Worm (Caenorhabditis elegans): ENCODE results near the gene sluh-7.
A peak's percentile ranks its signal among the peaks of the same experiment; 100 is the strongest.

sluh-7 gene

DNA sequence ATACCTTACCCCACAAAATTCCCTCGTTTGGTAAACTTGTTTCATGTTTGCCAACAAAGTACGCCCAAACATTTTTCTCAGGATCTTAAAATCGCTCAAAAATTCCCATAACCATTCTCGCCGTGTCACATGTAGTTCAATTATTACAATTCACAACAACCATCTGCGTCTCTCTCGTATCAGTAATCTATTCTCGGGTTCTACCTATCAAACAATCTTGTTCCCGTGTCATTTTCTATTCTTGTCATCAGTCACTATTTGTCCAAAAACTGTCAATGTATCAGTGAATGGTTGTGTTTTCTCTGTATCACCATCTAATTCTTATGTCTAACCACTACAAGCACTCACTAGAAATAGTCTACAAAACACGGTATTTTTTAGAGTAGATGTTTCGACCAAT, 15.6 kb upstream of the sluh-7 start (continued):
- TF ChIP-seq nhr-10 (tag; optimal IDR thresholded peaks at IDR 0.05) (peak; percentile 18), ceh-44 (GFP tag; IDR thresholded peaks at IDR 0.05) (no peak), nhr-28 (tag; optimal IDR thresholded peaks at IDR 0.05) (peak; percentile 100), nhr-6 (tag; optimal IDR thresholded peaks at IDR 0.05) (peak; percentile 5), php-3 (GFP tag; IDR thresholded peaks at IDR 0.05) (0 out of 2 replicates have a peak, but pooled peaks have one; percentile 33), lin-15B (tag; optimal IDR thresholded peaks at IDR 0.05) (no peak), zip-11 (GFP tag; IDR thresholded peaks at IDR 0.05) (no peak), R02D3.7 (tag; optimal IDR thresholded peaks at IDR 0.05) (no peak), F37D6.2 (tag; optimal IDR thresholded peaks at IDR 0.05) (no peak), hif-1 (tag; optimal IDR thresholded peaks at IDR 0.05) (peak in 1 of 2 experiments; percentile 45), fkh-10 (GFP tag; optimal IDR thresholded peaks at IDR 0.05) (no peak), aha-1 (tag) (peak; percentile 1), mxl-3 (GFP tag; optimal IDR thresholded peaks at IDR 0.05) (peak; percentile 72), tra-1 (GFP tag; IDR thresholded peaks at IDR 0.05) (peak; percentile 74; the same call in 1 of the 2 replicates), cey-2 (tag; optimal IDR thresholded peaks at IDR 0.05; ENCODE audit: borderline replicate concordance, insufficient read depth) (peak; percentile 59), lsy-2 (tag; optimal IDR thresholded peaks at IDR 0.05) (no peak), pqm-1 (tag; optimal IDR thresholded peaks at IDR 0.05) (peak; percentile 38), duxl-1 (tag; optimal IDR thresholded peaks at IDR 0.05; ENCODE audit: poor library complexity) (no peak), ctbp-1 (GFP tag; IDR thresholded peaks at IDR 0.05) (no peak), zfp-2 (tag; optimal IDR thresholded peaks at IDR 0.05) (no peak), daf-16 (GFP tag; optimal IDR thresholded peaks at IDR 0.05) (no peak), daf-16 (tag; optimal IDR thresholded peaks at IDR 0.05) (peak; percentile 83), nhr-77 (tag; optimal IDR thresholded peaks at IDR 0.05) (peak; percentile 65), nhr-41 (GFP tag; IDR thresholded peaks at IDR 0.05) (no peak), dmd-6 (GFP tag; IDR thresholded peaks at IDR 0.05) (peak; percentile 95), D1046.2 (GFP tag; IDR thresholded peaks at IDR 0.05) (no peak), dve-1 (tag; optimal IDR thresholded peaks at IDR 0.05; ENCODE audit: insufficient read depth) (peak; percentile 89)

ce11 chrV:10368256-10368655, 12.6 kb upstream of the sluh-7 start, which contains the start of gene sri-20:
Gene sri-20 (plus strand): TSS chrV:10368556.
- TF ChIP-seq gei-8 (GFP tag; optimal IDR thresholded peaks at IDR 0.05) (no peak), mep-1 (tag; optimal IDR thresholded peaks at IDR 0.05) (no peak), F26F4.8 (GFP tag; conservative IDR thresholded peaks at IDR 0.05) (no peak), zfp-3 (GFP tag; conservative IDR thresholded peaks at IDR 0.05) (no peak), Y48G9A.11 (GFP tag; IDR thresholded peaks at IDR 0.05) (no peak), unc-62 (GFP tag; optimal IDR thresholded peaks at IDR 0.05 in 1 of 2) (no peak), unc-62 (tag; optimal IDR thresholded peaks at IDR 0.05) (no peak), pqm-1 (tag; optimal IDR thresholded peaks at IDR 0.05) (no peak), jun-1 (tag; optimal IDR thresholded peaks at IDR 0.05) (no peak), nhr-237 (tag; optimal IDR thresholded peaks at IDR 0.05) (no peak), mdt-29 (GFP tag; IDR thresholded peaks at IDR 0.05) (no peak), hlh-11 (tag; optimal IDR thresholded peaks at IDR 0.05) (no peak), zip-2 (tag; optimal IDR thresholded peaks at IDR 0.05) (no peak), aha-1 (tag) (no peak)

DNA sequence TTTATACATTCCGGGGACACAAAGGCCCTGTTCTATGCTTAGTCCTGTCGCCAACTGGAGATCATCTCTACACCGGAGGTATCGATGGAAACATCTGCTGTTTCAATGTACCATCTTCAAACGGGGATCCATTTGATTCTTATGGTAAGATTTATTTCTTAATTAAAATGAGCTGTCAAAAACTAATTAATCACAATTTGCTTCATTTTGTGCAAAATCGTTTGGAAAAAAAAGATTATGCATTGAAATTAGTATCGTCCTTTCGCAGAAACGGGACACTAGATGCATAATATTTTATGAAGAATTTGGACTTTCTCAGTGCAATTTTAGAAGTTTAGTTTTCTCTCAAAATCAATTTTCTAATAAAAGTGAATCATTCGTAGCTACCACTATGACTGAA, 8.2 kb upstream of the sluh-7 start:
- TF ChIP-seq pqm-1 (tag; optimal IDR thresholded peaks at IDR 0.05) (no peak), zfp-3 (GFP tag; conservative IDR thresholded peaks at IDR 0.05) (no peak), unc-62 (GFP tag; optimal IDR thresholded peaks at IDR 0.05 in 1 of 2) (peak in 1 of 2 experiments; percentile 93), unc-62 (tag; optimal IDR thresholded peaks at IDR 0.05) (no peak)

All from whole organism, L4 larva.